Worm (Caenorhabditis elegans) whole organism, late embryonic: Measurements from ENCODE around the gene sra-37.
A peak's percentile ranks its signal among the peaks of the same experiment; 100 is the strongest.

Experiments
- K09A11.1 ChIP-seq: sonication (generic microtip); optimal IDR thresholded peaks from 2 replicates; lab custom pipeline; 2017; ENCODE audit warnings: antibody characterized with exemption, mild to moderate bottlenecking, missing genetic modification characterization, missing compliant biosample characterization; ENCODE audit not compliant: insufficient read depth
- ahr-1 ChIP-seq: sonication (generic microtip); optimal IDR thresholded peaks from 2 replicates; lab custom pipeline; 2016; ENCODE audit warnings: missing genetic modification characterization, missing compliant biosample characterization
- ama-1 ChIP-seq: fragments of 150-350 bp; optimal IDR thresholded peaks from 2 replicates; lab custom pipeline; 2014
- ceh-14 ChIP-seq: sonication (generic microtip); optimal IDR thresholded peaks from 2 replicates; lab custom pipeline; 2016; ENCODE audit warnings: missing genotype, missing genetic modification characterization, missing compliant biosample characterization
- ceh-18 ChIP-seq: sonication (generic microtip); optimal IDR thresholded peaks from 2 replicates; lab custom pipeline; 2016; ENCODE audit warnings: missing genetic modification characterization, missing compliant biosample characterization
- ceh-19 ChIP-seq: fragments of 200-800 bp; sonication (Bioruptor generic); optimal IDR thresholded peaks from 2 replicates; lab custom pipeline; 2018; ENCODE audit warnings: mild to moderate bottlenecking, missing genetic modification characterization, missing compliant biosample characterization
- ceh-2 ChIP-seq: sonication (generic microtip); optimal IDR thresholded peaks from 2 replicates; lab custom pipeline; 2016; ENCODE audit warnings: missing genotype, missing genetic modification characterization, missing compliant biosample characterization
- ceh-31 ChIP-seq: sonication (generic microtip); optimal IDR thresholded peaks from 2 replicates; lab custom pipeline; 2016; ENCODE audit warnings: missing genetic modification characterization, missing compliant biosample characterization
- ceh-34 ChIP-seq: sonication (generic microtip); optimal IDR thresholded peaks from 2 replicates; lab custom pipeline; 2016; ENCODE audit warnings: mild to moderate bottlenecking, missing genetic modification characterization, missing compliant biosample characterization
- ceh-45 ChIP-seq: fragments of 200-800 bp; sonication (Bioruptor generic); IDR thresholded peaks from 2 replicates; pipeline ENCODE4 v1.3.6; 2022; ENCODE audit warnings: missing genetic modification reagents, missing genetic modification characterization, missing compliant biosample characterization
- ceh-6 ChIP-seq: fragments of 200-800 bp; sonication (Bioruptor generic); optimal IDR thresholded peaks from 2 replicates; lab custom pipeline; 2018; ENCODE audit warnings: mild to moderate bottlenecking, missing genetic modification characterization, missing compliant biosample characterization
- che-1 ChIP-seq: sonication (generic microtip); optimal IDR thresholded peaks from 2 replicates; lab custom pipeline; 2016; ENCODE audit warnings: mild to moderate bottlenecking, missing genetic modification characterization, missing compliant biosample characterization
- dmd-4 ChIP-seq: sonication (generic microtip); optimal IDR thresholded peaks from 2 replicates; lab custom pipeline; 2016; ENCODE audit warnings: borderline replicate concordance, missing genetic modification characterization, missing compliant biosample characterization
- elt-2 ChIP-seq: sonication (generic microtip); optimal IDR thresholded peaks from 2 replicates; lab custom pipeline; 2016; ENCODE audit warnings: missing genetic modification reagents, missing genetic modification characterization, missing compliant biosample characterization
- ets-4 ChIP-seq: sonication (generic microtip); optimal IDR thresholded peaks from 2 replicates; lab custom pipeline; 2016; ENCODE audit warnings: missing genetic modification characterization, missing compliant biosample characterization
- fax-1 ChIP-seq: sonication (generic microtip); optimal IDR thresholded peaks from 2 replicates; lab custom pipeline; 2016; ENCODE audit warnings: missing genotype, missing genetic modification characterization, missing compliant biosample characterization
- fkh-6 ChIP-seq: sonication (generic microtip); optimal IDR thresholded peaks from 2 replicates; lab custom pipeline; 2016; ENCODE audit warnings: missing genetic modification characterization, missing compliant biosample characterization
- gmeb-2 ChIP-seq: sonication (generic microtip); optimal IDR thresholded peaks from 2 replicates; lab custom pipeline; 2016; ENCODE audit warnings: missing genetic modification characterization, inconsistent platforms, missing compliant biosample characterization
- hlh-13 ChIP-seq: fragments of 200-800 bp; sonication (Bioruptor generic); optimal IDR thresholded peaks from 2 replicates; lab custom pipeline; 2018; ENCODE audit warnings: mild to moderate bottlenecking, missing genetic modification characterization, missing compliant biosample characterization
- hlh-30 ChIP-seq: sonication (generic microtip); optimal IDR thresholded peaks from 2 replicates; lab custom pipeline; 2017; ENCODE audit warnings: antibody characterized with exemption, missing genetic modification characterization, missing compliant biosample characterization; ENCODE audit not compliant: insufficient read depth
- lim-6 ChIP-seq: sonication (generic microtip); optimal IDR thresholded peaks from 2 replicates; lab custom pipeline; 2016; ENCODE audit warnings: missing genetic modification characterization, missing compliant biosample characterization
- lin-11 ChIP-seq: fragments of 200-800 bp; sonication (Bioruptor generic); optimal IDR thresholded peaks from 2 replicates; lab custom pipeline; 2018; ENCODE audit warnings: mild to moderate bottlenecking, missing genetic modification characterization, missing compliant biosample characterization
- madf-2 ChIP-seq: sonication (generic microtip); optimal IDR thresholded peaks from 2 replicates; lab custom pipeline; 2017; ENCODE audit warnings: missing genetic modification characterization, missing compliant biosample characterization
- mec-3 ChIP-seq: sonication (generic microtip); optimal IDR thresholded peaks from 2 replicates; lab custom pipeline; 2016; ENCODE audit warnings: borderline replicate concordance, missing genetic modification characterization, missing compliant biosample characterization
- nhr-11 ChIP-seq: fragments of 150-350 bp; optimal IDR thresholded peaks from 2 replicates; lab custom pipeline; 2014; ENCODE audit warnings: missing biosample characterization, missing genetic modification characterization
- npax-4 ChIP-seq: sonication (generic microtip); optimal IDR thresholded peaks from 2 replicates; lab custom pipeline; 2016; ENCODE audit warnings: missing genetic modification characterization, missing compliant biosample characterization
- odd-2 ChIP-seq: sonication (generic microtip); optimal IDR thresholded peaks from 2 replicates; lab custom pipeline; 2017; ENCODE audit warnings: antibody characterized with exemption, mild to moderate bottlenecking, missing genetic modification characterization, missing compliant biosample characterization
- pax-1 ChIP-seq: fragments of 150-350 bp; optimal IDR thresholded peaks from 2 replicates; lab custom pipeline; 2014; ENCODE audit warnings: missing biosample characterization, missing genetic modification characterization
- pha-4 ChIP-seq: fragments of 150-350 bp; optimal IDR thresholded peaks from 2 replicates; lab custom pipeline; 2018; ENCODE audit warnings: missing biosample characterization, missing genetic modification reagents, missing genetic modification characterization
- rnt-1 ChIP-seq: sonication (generic microtip); optimal IDR thresholded peaks from 2 replicates; lab custom pipeline; 2016; ENCODE audit warnings: missing genetic modification characterization, missing compliant biosample characterization
- sdc-2 ChIP-seq: sonication (generic microtip); optimal IDR thresholded peaks from 2 replicates; lab custom pipeline; 2016; ENCODE audit warnings: missing genotype, missing genetic modification characterization, missing compliant biosample characterization
- syd-9 ChIP-seq: sonication (generic microtip); optimal IDR thresholded peaks from 2 replicates; lab custom pipeline; 2016; ENCODE audit warnings: mild to moderate bottlenecking, missing genetic modification characterization, moderate library complexity, missing compliant biosample characterization
- tbx-2 ChIP-seq: sonication (generic microtip); optimal IDR thresholded peaks from 2 replicates; lab custom pipeline; 2016; ENCODE audit warnings: missing genetic modification characterization, missing compliant biosample characterization
- ttx-3 ChIP-seq: sonication (generic microtip); optimal IDR thresholded peaks from 2 replicates; lab custom pipeline; 2016; ENCODE audit warnings: missing genetic modification reagents, missing genetic modification characterization, missing compliant biosample characterization
- unc-3 ChIP-seq, 2 experiments: fragments of 200-800 bp in 1 of 2; sonication (Bioruptor generic) in 1 of 2; sonication (generic microtip) in 1 of 2; conservative IDR thresholded peaks in 1 of 2; optimal IDR thresholded peaks in 1 of 2; 2 replicates each; pipeline versions ENCODE4 v1.3.6 to Lab custom; 2016 to 2022; ENCODE audit warnings: missing compliant biosample characterization in 2 of 2, missing genetic modification characterization in 2 of 2, missing genetic modification reagents in 1 of 2
- unc-55 ChIP-seq: sonication (generic microtip); optimal IDR thresholded peaks from 2 replicates; lab custom pipeline; 2017; ENCODE audit warnings: missing biosample characterization, missing genetic modification reagents, missing genetic modification characterization
- unc-86 ChIP-seq: sonication (generic microtip); optimal IDR thresholded peaks from 2 replicates; lab custom pipeline; 2016; ENCODE audit warnings: missing genetic modification characterization, missing compliant biosample characterization
- ztf-16 ChIP-seq: sonication (generic microtip); optimal IDR thresholded peaks from 2 replicates; lab custom pipeline; 2017; ENCODE audit warnings: missing genetic modification characterization, missing compliant biosample characterization

Gene sra-37

DNA sequence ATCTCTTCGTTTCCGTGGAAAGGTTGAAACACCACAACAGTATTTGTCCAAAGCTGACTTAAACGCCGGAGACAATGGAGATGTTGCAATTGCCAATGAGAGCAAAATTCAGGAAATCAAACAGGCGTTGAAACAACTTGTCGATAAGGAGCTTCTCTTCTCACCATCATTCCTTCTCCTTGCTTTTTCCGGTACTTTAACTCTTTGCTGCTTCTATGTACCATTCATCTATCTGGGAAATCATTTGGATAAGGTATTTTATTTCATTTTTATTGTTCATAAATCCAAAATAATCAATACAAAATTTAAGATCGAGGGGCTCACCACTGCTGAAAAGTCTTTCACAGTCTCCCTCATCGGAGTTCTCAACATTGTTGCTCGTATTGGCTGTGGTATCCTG lies 37.2 kb downstream of the sra-37 start:
- TF ChIP-seq fax-1 (tag; lab: Kevin White, UChicago) (no peak), ahr-1 (no peak), pax-1 (tag; lab: Kevin White, UChicago) (no peak), ceh-45 (GFP tag; lab: Robert Waterston, UW) (no peak), unc-55 (GFP tag; lab: Kevin White, UChicago) (no peak), lim-6 (tag; lab: Kevin White, UChicago) (no peak), hlh-13 (GFP tag; lab: Kevin White, UChicago) (no peak), fkh-6 (tag; lab: Kevin White, UChicago) (no peak), dmd-4 (no peak), elt-2 (tag; lab: Kevin White, UChicago) (no peak), mec-3 (tag; lab: Kevin White, UChicago) (no peak), ceh-34 (tag; lab: Kevin White, UChicago) (no peak), ceh-19 (GFP tag; lab: Kevin White, UChicago) (no peak), ceh-18 (tag; lab: Kevin White, UChicago) (no peak), ceh-14 (tag; lab: Kevin White, UChicago) (no peak), madf-2 (tag; lab: Kevin White, UChicago) (no peak), rnt-1 (tag; lab: Kevin White, UChicago) (no peak), ztf-16 (tag; lab: Kevin White, UChicago) (no peak)

DNA sequence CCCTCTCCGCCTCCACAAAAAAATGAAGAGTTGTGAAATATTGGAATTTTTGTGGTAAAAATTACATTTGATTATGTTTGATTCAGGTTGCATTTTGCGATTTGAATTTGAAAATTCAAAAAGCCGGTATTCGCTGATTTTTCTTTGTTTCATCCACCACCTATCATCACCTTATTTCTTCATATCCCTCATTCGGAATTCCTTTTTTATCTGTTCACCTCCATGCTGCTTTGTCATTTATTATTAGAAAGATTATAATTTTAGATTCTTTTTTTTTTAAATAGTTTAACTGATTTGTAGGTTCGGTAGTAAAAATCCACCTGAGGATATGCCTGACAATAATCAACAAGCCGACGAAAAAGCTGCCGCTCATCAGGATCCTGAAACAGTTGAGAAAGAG lies 40.5 kb downstream of the sra-37 start, which contains the start of gene mct-3:
TSS of gene mct-3 (plus strand) at position 301 of the 400 bp plus-strand sequence.
- TF ChIP-seq pha-4 (tag; lab: Kevin White, UChicago) (no peak), ama-1 (no peak), ceh-31 (tag; lab: Kevin White, UChicago) (no peak), nhr-11 (tag; lab: Kevin White, UChicago) (no peak), hlh-30 (tag; lab: Kevin White, UChicago) (no peak), ceh-2 (tag; lab: Kevin White, UChicago) (no peak), sdc-2 (tag; lab: Kevin White, UChicago) (no peak), ttx-3 (no peak), odd-2 (tag; lab: Kevin White, UChicago) (no peak), syd-9 (tag; lab: Kevin White, UChicago) (no peak)

ce11 chrX:13851590-13851989 lies 41.6 kb downstream of the sra-37 start:
- peak; percentile 10 for TF ChIP-seq elt-2 (tag; lab: Kevin White, UChicago)
- TF ChIP-seq hlh-30 (tag; lab: Kevin White, UChicago) = no peak
- TF ChIP-seq, all 69 proteins: peak for 1

ce11 chrX:13850359-13850758 lies 42.8 kb downstream of the sra-37 start:
- TF ChIP-seq ceh-6 (GFP tag; lab: Kevin White, UChicago) (no peak), tbx-2 (tag; lab: Kevin White, UChicago) (no peak), K09A11.1 (tag; lab: Kevin White, UChicago) (no peak), npax-4 (no peak), rnt-1 (tag; lab: Kevin White, UChicago) (no peak), nhr-11 (tag; lab: Kevin White, UChicago) (no peak), hlh-13 (GFP tag; lab: Kevin White, UChicago) (no peak), ceh-45 (GFP tag; lab: Robert Waterston, UW) (no peak), ets-4 (tag; lab: Kevin White, UChicago) (no peak), che-1 (tag; lab: Kevin White, UChicago) (no peak), unc-3 (GFP tag; conservative IDR thresholded peaks at IDR 0.05; lab: Robert Waterston, UW) (no peak), unc-3 (tag; optimal IDR thresholded peaks at IDR 0.05; lab: Kevin White, UChicago) (no peak), ceh-18 (tag; lab: Kevin White, UChicago) (no peak), unc-86 (tag; lab: Kevin White, UChicago) (no peak), gmeb-2 (tag; lab: Kevin White, UChicago) (no peak), lin-11 (tag; lab: Kevin White, UChicago) (no peak), syd-9 (tag; lab: Kevin White, UChicago) (no peak)
